Worm (Caenorhabditis elegans) whole organism, young adult: ENCODE measurements around the gene clc-13.

Source experiments
- B0261.1 ChIP-seq: sonication (generic microtip); optimal IDR thresholded peaks from 2 replicates; lab custom pipeline; 2016; ENCODE audit warnings: mild to moderate bottlenecking, missing genetic modification characterization, moderate library complexity, missing compliant biosample characterization
- F22D6.2 ChIP-seq: sonication (generic microtip); optimal IDR thresholded peaks from 2 replicates; lab custom pipeline; 2016; ENCODE audit warnings: mild to moderate bottlenecking, missing genetic modification characterization, missing compliant biosample characterization
- F33H1.4 ChIP-seq: fragments of 200-800 bp; sonication (Bioruptor generic); IDR thresholded peaks from 2 replicates; pipeline ENCODE4 v1.3.6; 2022; ENCODE audit warnings: missing genetic modification reagents, missing genetic modification characterization, missing compliant biosample characterization
- F55B11.4 ChIP-seq: sonication (generic microtip); optimal IDR thresholded peaks from 2 replicates; lab custom pipeline; 2016; ENCODE audit warnings: missing compliant biosample characterization, missing genetic modification characterization, borderline replicate concordance; ENCODE audit not compliant: insufficient read depth
- F57A8.1 ChIP-seq: fragments of 200-800 bp; sonication (Bioruptor generic); optimal IDR thresholded peaks from 2 replicates; lab custom pipeline; 2018; ENCODE audit warnings: mild to moderate bottlenecking, missing genetic modification characterization, moderate library complexity, missing compliant biosample characterization
- K12H6.12 ChIP-seq: fragments of 200-800 bp; sonication (Bioruptor generic); optimal IDR thresholded peaks from 2 replicates; lab custom pipeline; 2018; ENCODE audit warnings: mild to moderate bottlenecking, missing genetic modification characterization, missing compliant biosample characterization
- T07F8.4 ChIP-seq: sonication (generic microtip); optimal IDR thresholded peaks from 2 replicates; lab custom pipeline; 2016; ENCODE audit warnings: mild to moderate bottlenecking, missing genetic modification characterization, moderate library complexity, missing compliant biosample characterization
- T26A5.8 ChIP-seq: sonication (generic microtip); optimal IDR thresholded peaks from 2 replicates; lab custom pipeline; 2016; ENCODE audit warnings: missing genetic modification characterization, missing compliant biosample characterization
- Y53F4B.3 ChIP-seq: fragments of 200-800 bp; sonication (Bioruptor generic); IDR thresholded peaks from 2 replicates; pipeline ENCODE4 v1.3.6; 2022; ENCODE audit warnings: missing genetic modification reagents, missing genetic modification characterization, missing compliant biosample characterization
- Y56A3A.18 ChIP-seq: fragments of 200-800 bp; sonication (Bioruptor generic); IDR thresholded peaks from 2 replicates; pipeline ENCODE4 v1.3.6; 2022; ENCODE audit warnings: missing genetic modification reagents, missing genetic modification characterization, missing compliant biosample characterization
- Y95B8A.8 ChIP-seq: fragments of 200-800 bp; sonication (Bioruptor generic); IDR thresholded peaks from 2 replicates; pipeline ENCODE4 v1.3.6; 2022; ENCODE audit warnings: missing genetic modification reagents, missing genetic modification characterization, missing compliant biosample characterization
- aptf-2 ChIP-seq: fragments of 200-800 bp; sonication (Bioruptor generic); conservative IDR thresholded peaks from 2 replicates; pipeline ENCODE4 v1.3.6; 2022; ENCODE audit warnings: missing genetic modification reagents, missing genetic modification characterization, missing compliant biosample characterization
- aptf-3 ChIP-seq: fragments of 200-800 bp; sonication (Bioruptor generic); IDR thresholded peaks from 2 replicates; pipeline ENCODE4 v1.3.6; 2022; ENCODE audit warnings: missing genetic modification characterization, missing compliant biosample characterization
- attf-3 ChIP-seq: fragments of 200-800 bp; sonication (Bioruptor generic); conservative IDR thresholded peaks from 2 replicates; pipeline ENCODE4 v1.3.6; 2022; ENCODE audit warnings: missing genetic modification reagents, missing genetic modification characterization, missing compliant biosample characterization
- ceh-40 ChIP-seq: fragments of 200-800 bp; sonication (Bioruptor generic); IDR thresholded peaks from 2 replicates; pipeline ENCODE4 v1.3.6; 2022; ENCODE audit warnings: missing genetic modification characterization, missing compliant biosample characterization
- ceh-58 ChIP-seq: fragments of 200-800 bp; sonication (Bioruptor generic); IDR thresholded peaks from 2 replicates; pipeline ENCODE4 v1.3.6; 2022; ENCODE audit warnings: missing genetic modification characterization, missing compliant biosample characterization
- dpff-1 ChIP-seq: sonication (generic microtip); optimal IDR thresholded peaks from 2 replicates; lab custom pipeline; 2017; ENCODE audit warnings: mild to moderate bottlenecking, missing genetic modification characterization, missing compliant biosample characterization
- dpl-1 ChIP-seq: fragments of 150-350 bp; optimal IDR thresholded peaks from 2 replicates; lab custom pipeline; 2014; ENCODE audit warnings: missing biosample characterization, missing genetic modification reagents, missing genetic modification characterization
- egl-18 ChIP-seq: fragments of 200-800 bp; sonication (Bioruptor generic); IDR thresholded peaks from 2 replicates; pipeline ENCODE4 v1.3.6; 2022; ENCODE audit warnings: missing genetic modification reagents, missing genetic modification characterization, missing compliant biosample characterization
- egl-44 ChIP-seq: fragments of 200-800 bp; sonication (Bioruptor generic); IDR thresholded peaks from 2 replicates; pipeline ENCODE4 v1.3.6; 2022; ENCODE audit warnings: missing genetic modification reagents, missing genetic modification characterization, missing compliant biosample characterization
- hmg-20 ChIP-seq: fragments of 200-800 bp; sonication (Bioruptor generic); IDR thresholded peaks from 2 replicates; pipeline ENCODE4 v1.3.6; 2022; ENCODE audit warnings: missing genetic modification reagents, missing genetic modification characterization, missing compliant biosample characterization
- mes-4 ChIP-seq: sonication (generic microtip); optimal IDR thresholded peaks from 2 replicates; lab custom pipeline; 2016; ENCODE audit warnings: missing genotype, missing genetic modification characterization, missing compliant biosample characterization
- nhr-120 ChIP-seq: fragments of 200-800 bp; sonication (Bioruptor generic); IDR thresholded peaks from 2 replicates; pipeline ENCODE4 v1.3.6; 2022; ENCODE audit warnings: missing genetic modification characterization, missing compliant biosample characterization
- nhr-27 ChIP-seq: fragments of 200-800 bp; sonication (Bioruptor generic); optimal IDR thresholded peaks from 2 replicates; lab custom pipeline; 2018; ENCODE audit warnings: mild to moderate bottlenecking, missing genetic modification characterization, moderate library complexity, missing compliant biosample characterization
- pbrm-1 ChIP-seq: fragments of 200-800 bp; sonication (Bioruptor generic); IDR thresholded peaks from 2 replicates; pipeline ENCODE4 v1.3.6; 2022; ENCODE audit warnings: missing genetic modification reagents, missing genetic modification characterization, missing compliant biosample characterization
- pha-4 ChIP-seq: fragments of 150-350 bp; sonication (generic microtip); optimal IDR thresholded peaks from 2 replicates; lab custom pipeline; 2014; ENCODE audit warnings: missing biosample characterization, missing genetic modification reagents, missing genetic modification characterization
- repo-1 ChIP-seq: sonication (generic microtip); optimal IDR thresholded peaks from 2 replicates; lab custom pipeline; 2017; ENCODE audit warnings: mild to moderate bottlenecking, missing genetic modification characterization, missing compliant biosample characterization
- sdz-38 ChIP-seq: sonication (generic microtip); optimal IDR thresholded peaks from 2 replicates; lab custom pipeline; 2016; ENCODE audit warnings: missing genotype, missing genetic modification characterization, missing compliant biosample characterization
- sea-2 ChIP-seq: fragments of 200-800 bp; sonication (Bioruptor generic); IDR thresholded peaks from 2 replicates; pipeline ENCODE4 v1.3.6; 2022; ENCODE audit warnings: missing genetic modification characterization, missing compliant biosample characterization
- snpc-1.1 ChIP-seq: sonication (generic microtip); optimal IDR thresholded peaks from 2 replicates; lab custom pipeline; 2017; ENCODE audit warnings: missing genetic modification characterization, mild to moderate bottlenecking, missing compliant biosample characterization, antibody characterized with exemption, moderate library complexity, missing genotype, missing genetic modification reagents; ENCODE audit not compliant: insufficient read depth
- sptf-2 ChIP-seq: fragments of 200-800 bp; sonication (Bioruptor generic); optimal IDR thresholded peaks from 2 replicates; lab custom pipeline; 2018; ENCODE audit warnings: mild to moderate bottlenecking, missing genetic modification characterization, missing compliant biosample characterization
- tbx-9 ChIP-seq: sonication (generic microtip); optimal IDR thresholded peaks from 2 replicates; lab custom pipeline; 2016; ENCODE audit warnings: borderline replicate concordance, missing genetic modification characterization, inconsistent platforms, missing compliant biosample characterization
- tlf-1 ChIP-seq: fragments of 200-800 bp; sonication (Bioruptor generic); optimal IDR thresholded peaks from 2 replicates; lab custom pipeline; 2018; ENCODE audit warnings: mild to moderate bottlenecking, missing genetic modification characterization, missing compliant biosample characterization
- unc-130 ChIP-seq: sonication (generic microtip); optimal IDR thresholded peaks from 2 replicates; lab custom pipeline; 2016; ENCODE audit warnings: missing genetic modification reagents, missing genetic modification characterization, missing compliant biosample characterization
- unc-62 ChIP-seq: fragments of 150-350 bp; optimal IDR thresholded peaks from 2 replicates; lab custom pipeline; 2014; ENCODE audit warnings: missing biosample characterization, missing genetic modification reagents, missing genetic modification characterization
- xnd-1 ChIP-seq: sonication (generic microtip); optimal IDR thresholded peaks from 2 replicates; lab custom pipeline; 2016; ENCODE audit warnings: missing genotype, missing genetic modification reagents, missing genetic modification characterization, missing compliant biosample characterization
- zfh-2 ChIP-seq: fragments of 200-800 bp; sonication (Bioruptor generic); conservative IDR thresholded peaks from 2 replicates; pipeline ENCODE4 v1.3.6; 2022; ENCODE audit warnings: missing genetic modification reagents, missing genetic modification characterization, missing compliant biosample characterization
- zim-3 ChIP-seq: sonication (generic microtip); optimal IDR thresholded peaks from 2 replicates; lab custom pipeline; 2017; ENCODE audit warnings: mild to moderate bottlenecking, missing genetic modification characterization, moderate library complexity, missing compliant biosample characterization

Gene clc-13

DNA sequence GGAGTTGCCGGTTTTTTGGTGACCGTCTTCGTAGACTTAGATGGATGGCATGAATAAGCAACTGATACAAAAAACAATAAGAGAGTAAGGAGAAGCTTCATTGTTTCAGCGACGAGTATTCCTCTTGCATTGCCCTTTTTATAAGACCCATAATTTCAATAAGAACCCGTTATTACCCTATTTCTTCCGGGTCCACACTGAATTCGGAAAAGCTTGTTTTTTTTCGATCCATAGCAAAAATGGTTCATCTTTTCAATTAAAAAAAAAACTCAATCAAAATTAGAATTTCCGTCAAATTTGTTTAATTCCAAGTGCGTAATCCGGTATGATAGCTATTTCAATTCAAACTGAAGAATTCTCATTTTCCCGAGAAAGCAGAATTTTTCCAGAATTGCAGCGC lies 27.2 kb upstream of the clc-13 start, which contains the start of gene Y102A5C.40:
TSS of gene Y102A5C.40 (minus strand) at position 101 of the 400 bp plus-strand sequence.
- no peak for TF ChIP-seq tbx-9 (tag; lab: Kevin White, UChicago)
- TF ChIP-seq zfh-2 (GFP tag; lab: Robert Waterston, UW): no peak
- no peak for TF ChIP-seq aptf-2 (GFP tag; lab: Robert Waterston, UW)
- no peak for TF ChIP-seq egl-18 (GFP tag; lab: Robert Waterston, UW)
- no peak for TF ChIP-seq ceh-40
- no peak for TF ChIP-seq dpl-1 (GFP tag; lab: Kevin White, UChicago)
- no peak for TF ChIP-seq Y95B8A.8 (GFP tag; lab: Robert Waterston, UW)
- TF ChIP-seq sea-2 (GFP tag; lab: Robert Waterston, UW): no peak
- no peak for TF ChIP-seq snpc-1.1 (tag; lab: Kevin White, UChicago)
- TF ChIP-seq F57A8.1 (GFP tag; lab: Kevin White, UChicago): no peak
- no peak for TF ChIP-seq mes-4 (tag; lab: Kevin White, UChicago)

DNA sequence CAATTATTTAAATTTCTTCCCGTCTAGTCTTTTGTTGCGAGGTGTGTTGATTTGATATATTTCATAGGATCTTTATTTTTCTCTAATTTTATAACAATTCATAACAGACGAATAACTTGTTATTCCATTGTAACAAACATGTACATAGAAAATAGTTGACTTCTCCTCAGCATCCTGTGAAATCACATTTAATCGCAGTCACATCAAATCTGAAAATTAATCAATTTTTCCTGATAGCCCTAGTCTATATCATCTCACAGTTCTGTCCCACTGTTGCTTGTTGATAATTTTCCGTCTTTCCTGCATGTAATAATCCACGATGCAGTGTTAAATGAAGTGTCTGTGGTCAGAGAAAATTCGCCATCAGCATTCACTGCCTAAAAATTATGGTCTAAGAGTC lies 26.4 kb upstream of the clc-13 start:
- TF ChIP-seq K12H6.12 (tag; lab: Kevin White, UChicago): no peak
- no peak for TF ChIP-seq tlf-1 (GFP tag; lab: Kevin White, UChicago)
- TF ChIP-seq T07F8.4 (tag; lab: Kevin White, UChicago): no peak
- no peak for TF ChIP-seq pha-4 (tag; lab: Kevin White, UChicago)
- no peak for TF ChIP-seq xnd-1 (tag; lab: Kevin White, UChicago)
- no peak for TF ChIP-seq Y56A3A.18 (GFP tag; lab: Robert Waterston, UW)
- TF ChIP-seq hmg-20: no peak
- no peak for TF ChIP-seq F22D6.2
- TF ChIP-seq sptf-2 (GFP tag; lab: Kevin White, UChicago): no peak
- TF ChIP-seq unc-62 (GFP tag; lab: Kevin White, UChicago): no peak
- TF ChIP-seq, all 124 proteins: peak for 0

DNA sequence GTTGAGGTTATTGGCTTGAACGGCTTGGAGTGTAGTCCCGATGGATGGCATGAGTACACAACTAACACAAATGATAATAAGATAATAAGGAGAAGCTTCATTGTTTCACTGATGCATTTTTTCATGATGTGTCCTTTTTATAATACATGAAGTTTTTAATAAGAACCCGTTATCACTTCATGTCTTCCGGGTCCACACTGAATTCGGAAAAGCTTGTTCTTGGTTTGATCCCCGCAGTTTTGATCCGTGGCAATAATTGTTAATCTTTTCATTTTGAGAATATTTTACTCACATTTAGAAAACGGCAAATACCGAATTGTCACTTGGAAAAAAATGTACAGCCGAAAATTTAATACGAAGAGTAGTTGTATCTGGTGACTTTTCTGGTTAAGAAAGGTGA lies 25.6 kb upstream of the clc-13 start, which contains the start of gene Y102A5C.27:
TSS of gene Y102A5C.27 (minus strand) at position 101 of the 400 bp plus-strand sequence.
- TF ChIP-seq B0261.1: no peak
- TF ChIP-seq F55B11.4 (tag; lab: Kevin White, UChicago): no peak
- no peak for TF ChIP-seq repo-1 (tag; lab: Kevin White, UChicago)
- no peak for TF ChIP-seq pbrm-1 (GFP tag; lab: Robert Waterston, UW)
- no peak for TF ChIP-seq unc-130
- TF ChIP-seq Y53F4B.3 (GFP tag; lab: Robert Waterston, UW): no peak
- TF ChIP-seq sdz-38 (tag; lab: Kevin White, UChicago): no peak
- TF ChIP-seq ceh-58 (GFP tag; lab: Robert Waterston, UW): no peak
- TF ChIP-seq sptf-2 (GFP tag; lab: Kevin White, UChicago): no peak
- no peak for TF ChIP-seq egl-44 (GFP tag; lab: Robert Waterston, UW)
- no peak for TF ChIP-seq aptf-3
- TF ChIP-seq nhr-27 (tag; lab: Kevin White, UChicago): no peak
- no peak for TF ChIP-seq tlf-1 (GFP tag; lab: Kevin White, UChicago)

DNA sequence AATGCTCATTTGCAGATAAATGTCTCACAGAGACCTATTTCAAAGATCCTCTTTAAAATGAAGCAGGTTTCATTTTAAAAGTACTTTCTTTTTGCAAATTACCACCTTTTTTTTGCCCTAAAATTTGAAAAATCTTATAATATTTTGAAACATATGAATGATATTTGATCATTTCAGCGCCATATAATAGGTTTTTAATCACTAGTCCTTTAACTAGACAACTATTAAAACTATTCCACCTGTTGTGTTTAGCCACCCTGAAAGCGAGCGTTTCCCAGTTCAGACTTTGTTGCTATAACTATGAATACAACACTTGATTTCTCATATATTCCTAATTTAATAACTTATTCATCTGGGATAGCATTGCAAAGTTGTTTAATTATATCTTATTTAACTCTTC lies 22.5 kb upstream of the clc-13 start, which contains the start of gene srz-95:
TSS of gene srz-95 (plus strand) at position 301 of the 400 bp plus-strand sequence.
- no peak for TF ChIP-seq nhr-120 (GFP tag; lab: Robert Waterston, UW)

DNA sequence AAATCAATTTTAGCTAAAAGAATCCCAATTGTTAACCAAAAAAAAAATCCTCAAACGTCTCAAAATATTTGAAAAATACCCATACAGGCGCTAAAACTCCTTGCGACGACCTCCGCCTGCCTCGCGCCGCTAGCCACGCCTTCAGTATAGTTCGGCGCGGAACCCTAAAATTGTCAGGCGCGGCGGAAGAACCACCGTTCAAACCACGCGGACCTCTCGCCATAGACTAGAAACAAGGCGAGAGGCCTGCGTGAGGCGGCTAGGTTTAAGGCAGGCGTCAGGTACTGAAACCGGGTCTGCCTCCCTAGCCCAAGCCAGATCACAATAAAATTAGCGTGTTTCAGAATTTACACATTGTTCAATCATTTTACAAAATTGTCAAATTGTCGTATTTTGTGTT lies 21.8 kb upstream of the clc-13 start:
- TF ChIP-seq zim-3 (tag; lab: Kevin White, UChicago) (no peak), attf-3 (GFP tag; lab: Robert Waterston, UW) (no peak), T26A5.8 (tag; lab: Kevin White, UChicago) (no peak), dpl-1 (GFP tag; lab: Kevin White, UChicago) (no peak), zfh-2 (GFP tag; lab: Robert Waterston, UW) (peak; percentile 67), F33H1.4 (GFP tag; lab: Robert Waterston, UW) (no peak), dpff-1 (tag; lab: Kevin White, UChicago) (no peak)
